Fruit fly (Drosophila melanogaster) whole organism, embryonic: ENCODE measurements around the gene CG42699.

ENCODE experiments used
- B-H2 ChIP-seq: fragments of 200-800 bp; sonication (Bioruptor generic); optimal IDR thresholded peaks from 2 replicates; lab custom pipeline; 2018; ENCODE audit warnings: missing biosample characterization, mild to moderate bottlenecking, missing genetic modification characterization
- CG10267 ChIP-seq: fragments of 200-800 bp; sonication (Bioruptor generic); optimal IDR thresholded peaks from 2 replicates; lab custom pipeline; 2018; ENCODE audit warnings: missing biosample characterization, mild to moderate bottlenecking, missing genetic modification characterization, moderate library complexity
- CG10565 ChIP-seq: fragments of 200-800 bp; sonication (Bioruptor generic); optimal IDR thresholded peaks from 3 replicates; lab custom pipeline; 2016; ENCODE audit warnings: missing biosample characterization, mild to moderate bottlenecking, missing genetic modification characterization
- CG11456 ChIP-seq: fragments of 200-800 bp; sonication (Bioruptor generic); IDR thresholded peaks from 3 replicates; pipeline ENCODE4 v1.3.6; 2022; ENCODE audit warnings: missing biosample characterization, missing genetic modification characterization
- CG11695 ChIP-seq: fragments of 200-800 bp; sonication (Bioruptor generic); IDR thresholded peaks from 3 replicates; pipeline ENCODE4 v1.3.6; 2022; ENCODE audit warnings: missing biosample characterization, missing genetic modification characterization
- CG12236 ChIP-seq: fragments of 200-800 bp; sonication (Bioruptor generic); optimal IDR thresholded peaks from 2 replicates; lab custom pipeline; 2016; ENCODE audit warnings: missing biosample characterization, missing genetic modification characterization
- CG1233 ChIP-seq: fragments of 200-800 bp; sonication (Bioruptor generic); optimal IDR thresholded peaks from 4 replicates; lab custom pipeline; 2018; ENCODE audit warnings: missing biosample characterization, mild to moderate bottlenecking, missing genetic modification characterization
- CG14965 ChIP-seq: fragments of 200-800 bp; sonication (Bioruptor generic); optimal IDR thresholded peaks from 2 replicates; lab custom pipeline; 2016; ENCODE audit warnings: missing biosample characterization, missing genetic modification characterization, borderline replicate concordance
- CG15011 ChIP-seq: fragments of 200-800 bp; sonication (Bioruptor generic); optimal IDR thresholded peaks from 3 replicates; lab custom pipeline; 2018; ENCODE audit warnings: missing biosample characterization, mild to moderate bottlenecking, missing genetic modification characterization
- CG1602 ChIP-seq: fragments of 200-800 bp; sonication (Bioruptor generic); optimal IDR thresholded peaks from 3 replicates; lab custom pipeline; 2016; ENCODE audit warnings: missing biosample characterization, missing genetic modification characterization
- CG16815 ChIP-seq: fragments of 200-800 bp; sonication (Bioruptor generic); optimal IDR thresholded peaks from 3 replicates; lab custom pipeline; 2017; ENCODE audit warnings: missing biosample characterization, mild to moderate bottlenecking, missing genetic modification characterization
- CG17361 ChIP-seq: fragments of 200-800 bp; sonication (Bioruptor generic); IDR thresholded peaks from 3 replicates; pipeline ENCODE4 v1.3.6; 2022; ENCODE audit warnings: missing biosample characterization, missing genetic modification characterization
- CG2116 ChIP-seq: fragments of 200-800 bp; sonication (Bioruptor generic); optimal IDR thresholded peaks from 3 replicates; lab custom pipeline; 2018; ENCODE audit warnings: missing biosample characterization, mild to moderate bottlenecking, missing genetic modification characterization
- CG2875 ChIP-seq: fragments of 200-800 bp; sonication (Bioruptor generic); optimal IDR thresholded peaks from 2 replicates; lab custom pipeline; 2017; ENCODE audit warnings: missing biosample characterization, mild to moderate bottlenecking, missing genetic modification characterization, missing genetic modification reagents
- CG31441 ChIP-seq: fragments of 200-800 bp; sonication (Bioruptor generic); IDR thresholded peaks from 2 replicates; pipeline ENCODE4 v1.3.6; 2022; ENCODE audit warnings: missing biosample characterization, missing genetic modification characterization
- CG32772 ChIP-seq: fragments of 200-800 bp; sonication (Bioruptor generic); IDR thresholded peaks from 2 replicates; pipeline ENCODE4 v1.3.6; 2022; ENCODE audit warnings: missing biosample characterization, missing genetic modification characterization
- CG34422 ChIP-seq: fragments of 200-800 bp; sonication (Bioruptor generic); IDR thresholded peaks from 3 replicates; pipeline ENCODE4 v1.3.6; 2022; ENCODE audit warnings: missing biosample characterization, missing genetic modification characterization
- CG3838 ChIP-seq: fragments of 200-800 bp; sonication (Bioruptor generic); optimal IDR thresholded peaks from 3 replicates; lab custom pipeline; 2016; ENCODE audit warnings: missing biosample characterization, missing genetic modification characterization
- CG3995 ChIP-seq: fragments of 200-800 bp; sonication (Bioruptor generic); optimal IDR thresholded peaks from 3 replicates; lab custom pipeline; 2016; ENCODE audit warnings: missing biosample characterization, missing genetic modification characterization
- CG4424 ChIP-seq: fragments of 200-800 bp; sonication (Bioruptor generic); optimal IDR thresholded peaks from 3 replicates; lab custom pipeline; 2016; ENCODE audit warnings: missing biosample characterization, missing genetic modification characterization
- CG6654 ChIP-seq: fragments of 200-800 bp; sonication (Bioruptor generic); optimal IDR thresholded peaks from 2 replicates; lab custom pipeline; 2017; ENCODE audit warnings: missing biosample characterization, mild to moderate bottlenecking, missing genetic modification characterization
- CG6813 ChIP-seq: fragments of 200-800 bp; sonication (Bioruptor generic); optimal IDR thresholded peaks from 2 replicates; lab custom pipeline; 2017; ENCODE audit warnings: missing biosample characterization, missing genetic modification characterization, mild to moderate bottlenecking, moderate library complexity, missing genetic modification reagents
- Dip2 ChIP-seq: fragments of 200-800 bp; sonication (Bioruptor generic); IDR thresholded peaks from 2 replicates; pipeline ENCODE4 v1.3.6; 2022; ENCODE audit warnings: missing biosample characterization, missing genetic modification characterization
- HLH54F ChIP-seq: fragments of 200-800 bp; sonication (Bioruptor generic); optimal IDR thresholded peaks from 3 replicates; lab custom pipeline; 2016; ENCODE audit warnings: missing biosample characterization, missing genetic modification characterization
- Hr3 ChIP-seq: fragments of 200-800 bp; sonication (Bioruptor generic); optimal IDR thresholded peaks from 3 replicates; lab custom pipeline; 2016; ENCODE audit warnings: missing biosample characterization, missing genetic modification characterization
- Meics ChIP-seq: fragments of 200-800 bp; sonication (Bioruptor generic); optimal IDR thresholded peaks from 2 replicates; lab custom pipeline; 2017; ENCODE audit warnings: missing biosample characterization, mild to moderate bottlenecking, missing genetic modification characterization
- Myb ChIP-seq: fragments of 200-800 bp; sonication (Bioruptor generic); optimal IDR thresholded peaks from 2 replicates; lab custom pipeline; 2016; ENCODE audit warnings: missing biosample characterization, missing genetic modification characterization
- NFAT ChIP-seq: fragments of 200-800 bp; sonication (Bioruptor generic); IDR thresholded peaks from 2 replicates; pipeline ENCODE4 v1.3.6; 2022; ENCODE audit warnings: missing biosample characterization, missing genetic modification characterization
- NK7.1 ChIP-seq: fragments of 200-800 bp; sonication (Bioruptor generic); optimal IDR thresholded peaks from 3 replicates; lab custom pipeline; 2016; ENCODE audit warnings: missing biosample characterization, missing genetic modification characterization
- Nf-YA ChIP-seq: fragments of 200-800 bp; sonication (Bioruptor generic); IDR thresholded peaks from 2 replicates; pipeline ENCODE4 v1.3.6; 2022; ENCODE audit warnings: missing biosample characterization, missing genetic modification characterization
- Rfx ChIP-seq: fragments of 200-800 bp; sonication (Bioruptor generic); IDR thresholded peaks from 2 replicates; pipeline ENCODE4 v1.3.6; 2022; ENCODE audit warnings: missing biosample characterization, missing genetic modification characterization
- amos ChIP-seq: fragments of 200-800 bp; sonication (Bioruptor generic); IDR thresholded peaks from 2 replicates; pipeline ENCODE4 v1.3.6; 2022; ENCODE audit warnings: missing biosample characterization, missing genetic modification characterization; ENCODE audit not compliant: partially characterized antibody
- dan ChIP-seq: fragments of 200-800 bp; sonication (Bioruptor generic); IDR thresholded peaks from 2 replicates; pipeline ENCODE4 v1.3.6; 2022; ENCODE audit warnings: missing biosample characterization, missing genetic modification characterization
- danr ChIP-seq: fragments of 200-800 bp; sonication (Bioruptor generic); IDR thresholded peaks from 2 replicates; pipeline ENCODE4 v1.3.6; 2022; ENCODE audit warnings: missing biosample characterization, missing genetic modification characterization
- dm ChIP-seq: fragments of 200-800 bp; sonication (Bioruptor generic); optimal IDR thresholded peaks from 3 replicates; lab custom pipeline; 2016; ENCODE audit warnings: missing biosample characterization, missing genetic modification characterization
- fd96Cb ChIP-seq: fragments of 200-800 bp; sonication (Bioruptor generic); optimal IDR thresholded peaks from 2 replicates; lab custom pipeline; 2018; ENCODE audit warnings: missing biosample characterization, mild to moderate bottlenecking, missing genetic modification characterization, moderate library complexity
- ftz-f1 ChIP-seq: fragments of 200-800 bp; sonication (Bioruptor generic); optimal IDR thresholded peaks from 2 replicates; lab custom pipeline; 2016; ENCODE audit warnings: missing biosample characterization, missing genetic modification characterization
- fu2 ChIP-seq: fragments of 200-800 bp; sonication (Bioruptor generic); optimal IDR thresholded peaks from 2 replicates; lab custom pipeline; 2016; ENCODE audit warnings: missing biosample characterization, missing genetic modification characterization
- gsb-n ChIP-seq: fragments of 200-800 bp; sonication (Bioruptor generic); optimal IDR thresholded peaks from 3 replicates; lab custom pipeline; 2018; ENCODE audit warnings: missing biosample characterization, mild to moderate bottlenecking, missing genetic modification characterization
- jigr1 ChIP-seq: fragments of 200-800 bp; sonication (Bioruptor generic); IDR thresholded peaks from 3 replicates; pipeline ENCODE4 v1.3.6; 2022; ENCODE audit warnings: missing biosample characterization, missing genetic modification characterization
- lmd ChIP-seq: fragments of 200-800 bp; sonication (Bioruptor generic); IDR thresholded peaks from 2 replicates; pipeline ENCODE4 v1.3.6; 2022; ENCODE audit warnings: missing biosample characterization, missing genetic modification characterization
- oc ChIP-seq: fragments of 200-800 bp; sonication (Bioruptor generic); optimal IDR thresholded peaks from 2 replicates; lab custom pipeline; 2018; ENCODE audit warnings: missing biosample characterization, mild to moderate bottlenecking, missing genetic modification characterization, moderate library complexity
- onecut ChIP-seq: fragments of 200-800 bp; sonication (Bioruptor generic); IDR thresholded peaks from 2 replicates; pipeline ENCODE4 v1.3.6; 2022; ENCODE audit warnings: missing biosample characterization, missing genetic modification characterization
- org-1 ChIP-seq: fragments of 200-800 bp; sonication (Bioruptor generic); optimal IDR thresholded peaks from 2 replicates; lab custom pipeline; 2017; ENCODE audit warnings: missing biosample characterization, missing genetic modification characterization
- sens-2 ChIP-seq: fragments of 200-800 bp; sonication (Bioruptor generic); IDR thresholded peaks from 2 replicates; pipeline ENCODE4 v1.3.6; 2022; ENCODE audit warnings: missing biosample characterization, missing genetic modification characterization
- sna ChIP-seq: fragments of 200-800 bp; sonication (Bioruptor generic); IDR thresholded peaks from 2 replicates; pipeline ENCODE4 v1.3.6; 2022; ENCODE audit warnings: missing biosample characterization, missing genetic modification characterization; ENCODE audit not compliant: partially characterized antibody
- sqz ChIP-seq: fragments of 200-800 bp; sonication (Bioruptor generic); optimal IDR thresholded peaks from 3 replicates; lab custom pipeline; 2018; ENCODE audit warnings: missing biosample characterization, mild to moderate bottlenecking, missing genetic modification characterization
- toy ChIP-seq: fragments of 200-800 bp; sonication (Bioruptor generic); IDR thresholded peaks from 2 replicates; pipeline ENCODE4 v1.3.6; 2022; ENCODE audit warnings: missing biosample characterization, missing genetic modification characterization
- trem ChIP-seq: fragments of 200-800 bp; optimal IDR thresholded peaks from 3 replicates; lab custom pipeline; 2019; ENCODE audit warnings: missing biosample characterization, mild to moderate bottlenecking, missing genetic modification characterization, moderate library complexity
- ttk ChIP-seq: fragments of 200-800 bp; sonication (Bioruptor generic); IDR thresholded peaks from 2 replicates; pipeline ENCODE4 v2.1.2; 2022; ENCODE audit warnings: missing biosample characterization, missing genetic modification characterization
- vnd ChIP-seq: fragments of 200-800 bp; sonication (Bioruptor generic); IDR thresholded peaks from 3 replicates; pipeline ENCODE4 v1.3.6; 2022; ENCODE audit warnings: missing biosample characterization, missing genetic modification characterization; ENCODE audit not compliant: partially characterized antibody

CG42699 gene

dm6 chrX:5718476-5719012 is 45.8 kb upstream of the CG42699 start (continued):
- TF ChIP-seq CG17361 (GFP tag; lab: Robert Waterston, UW), result 0 out of 3 replicates have a peak, but pooled peaks have one; percentile 22
- peak; percentile 30 for TF ChIP-seq CG15011 (GFP tag; lab: Kevin White, UChicago)
- peak; percentile 61; the same call in 1 of the 2 replicates for TF ChIP-seq NFAT (GFP tag; lab: Robert Waterston, UW)
- TF ChIP-seq CG34422 (GFP tag; lab: Robert Waterston, UW), result peak; percentile 55; the same call in 1 of the 3 replicates
- TF ChIP-seq Myb (GFP tag; lab: Kevin White, UChicago), result no peak
- TF ChIP-seq CG10267, result peak; percentile 28
- TF ChIP-seq oc, result no peak
- TF ChIP-seq HLH54F (GFP tag; lab: Kevin White, UChicago), result no peak
- TF ChIP-seq gsb-n (tag; lab: Kevin White, UChicago), result no peak
- TF ChIP-seq CG1233 (GFP tag; lab: Kevin White, UChicago), result peak; percentile 37
- TF ChIP-seq CG11695 (GFP tag; lab: Robert Waterston, UW), result peak; percentile 57; the same call in 1 of the 3 replicates
- TF ChIP-seq B-H2 (GFP tag; lab: Kevin White, UChicago), result peak; percentile 88
- peak; percentile 2 for TF ChIP-seq org-1 (GFP tag; lab: Kevin White, UChicago)
- no peak for TF ChIP-seq CG12236 (GFP tag; lab: Kevin White, UChicago)
- 0 out of 2 replicates have a peak, but pooled peaks have one; percentile 10 for TF ChIP-seq toy (GFP tag; lab: Robert Waterston, UW)
- no peak for TF ChIP-seq amos (GFP tag; lab: Robert Waterston, UW)
- no peak for TF ChIP-seq CG3838
- TF ChIP-seq vnd (GFP tag; lab: Robert Waterston, UW), result no peak
- peak; percentile 9 for TF ChIP-seq Hr3 (GFP tag; lab: Kevin White, UChicago)
- TF ChIP-seq sna (GFP tag; lab: Robert Waterston, UW), result no peak
- TF ChIP-seq CG2875 (GFP tag; lab: Kevin White, UChicago), result no peak
- no peak for TF ChIP-seq CG32772
- TF ChIP-seq fd96Cb (tag; lab: Kevin White, UChicago), result peak; percentile 19
- peak; percentile 42 for TF ChIP-seq sqz (GFP tag; lab: Kevin White, UChicago)
- TF ChIP-seq CG6813 (GFP tag; lab: Kevin White, UChicago), result peak; percentile 33
- no peak for TF ChIP-seq ftz-f1 (GFP tag; lab: Kevin White, UChicago)
- TF ChIP-seq CG2116 (GFP tag; lab: Kevin White, UChicago), result no peak
- no peak for TF ChIP-seq onecut
- no peak for TF ChIP-seq CG10565 (GFP tag; lab: Kevin White, UChicago)
- no peak for TF ChIP-seq fu2 (GFP tag; lab: Kevin White, UChicago)
- TF ChIP-seq dan, result no peak
- TF ChIP-seq NK7.1 (GFP tag; lab: Kevin White, UChicago), result no peak
- TF ChIP-seq sens-2 (GFP tag; lab: Robert Waterston, UW), result 0 out of 2 replicates have a peak, but pooled peaks have one; percentile 22
- TF ChIP-seq CG14965 (GFP tag; lab: Kevin White, UChicago), result no peak
- no peak for TF ChIP-seq CG6654
- TF ChIP-seq CG16815, result peak; percentile 37
- 0 out of 2 replicates have a peak, but pooled peaks have one; percentile 35 for TF ChIP-seq CG31441
- TF ChIP-seq ttk (GFP tag; lab: Robert Waterston, UW), result peak; percentile 58; the same call in 1 of the 2 replicates
- no peak for TF ChIP-seq jigr1
- peak; percentile 17 for TF ChIP-seq CG4424 (GFP tag; lab: Kevin White, UChicago)
- peak; percentile 85 for TF ChIP-seq Rfx
- TF ChIP-seq Nf-YA (GFP tag; lab: Robert Waterston, UW), result no peak
- no peak for TF ChIP-seq CG1602 (GFP tag; lab: Kevin White, UChicago)
- no peak for TF ChIP-seq dm (GFP tag; lab: Kevin White, UChicago)
- TF ChIP-seq Dip2, result no peak
- TF ChIP-seq CG3995 (GFP tag; lab: Kevin White, UChicago), result no peak
- TF ChIP-seq CG11456 (GFP tag; lab: Robert Waterston, UW), result peak; percentile 79
- peak; percentile 71; the same call in 1 of the 2 replicates for TF ChIP-seq lmd (GFP tag; lab: Robert Waterston, UW)
- no peak for TF ChIP-seq trem (tag; lab: Kevin White, UChicago)
- TF ChIP-seq Meics, result peak; percentile 80
- TF ChIP-seq danr, result 0 out of 2 replicates have a peak, but pooled peaks have one; percentile 20
